Fruit fly (Drosophila melanogaster): ENCODE measurements around the gene Cpsf100.

Cpsf100 gene

dm6 chr3R:29068430-29069207 lies 34.2 kb downstream of the Cpsf100 start:
- TF ChIP-seq CG15336 (GFP tag; IDR thresholded peaks at IDR 0.05) (peak; percentile 34; the same call in 1 of the 2 replicates), eg (GFP tag; IDR thresholded peaks at IDR 0.05) (peak; percentile 49; the same call in 1 of the 3 replicates), esn (GFP tag; optimal IDR thresholded peaks at IDR 0.05) (peak; percentile 37), CG32006 (GFP tag; optimal IDR thresholded peaks at IDR 0.05) (peak; percentile 32), Hr4 (GFP tag; optimal IDR thresholded peaks at IDR 0.05) (peak; percentile 23), CG11762 (GFP tag; optimal IDR thresholded peaks at IDR 0.05; ENCODE audit: insufficient read depth) (peak; percentile 2), svp (GFP tag) (no peak), Sox15 (GFP tag; optimal IDR thresholded peaks at IDR 0.05) (no peak), Hr39 (GFP tag; optimal IDR thresholded peaks at IDR 0.05) (peak; percentile 7), vri (GFP tag; optimal IDR thresholded peaks at IDR 0.05) (peak; percentile 12), CG8119 (GFP tag; IDR thresholded peaks at IDR 0.05) (peak; percentile 35; the same call in 1 of the 3 replicates), Met (GFP tag; optimal IDR thresholded peaks at IDR 0.05) (peak; percentile 23), cyc (GFP tag; optimal IDR thresholded peaks at IDR 0.05) (no peak), CG1621 (tag; optimal IDR thresholded peaks at IDR 0.05) (no peak), acj6 (GFP tag; optimal IDR thresholded peaks at IDR 0.05) (peak; percentile 8), achi (GFP tag; optimal IDR thresholded peaks at IDR 0.05) (no peak), CG31627 (GFP tag; optimal IDR thresholded peaks at IDR 0.05) (peak; percentile 14), topi (GFP tag; optimal IDR thresholded peaks at IDR 0.05) (peak; percentile 6), salr (GFP tag; optimal IDR thresholded peaks at IDR 0.05) (no peak), Eip78C (GFP tag) (peak; percentile 35)

- peak; percentile 17 for TF ChIP-seq CG6854 (GFP tag; optimal IDR thresholded peaks at IDR 0.05)
- TF ChIP-seq CG8119 (GFP tag; IDR thresholded peaks at IDR 0.05) = no peak
- peak; percentile 30 for TF ChIP-seq Eip78C (GFP tag)
- TF ChIP-seq CG11902 (GFP tag; optimal IDR thresholded peaks at IDR 0.05) = no peak
- TF ChIP-seq ss (GFP tag; optimal IDR thresholded peaks at IDR 0.05) = no peak
- TF ChIP-seq spab (GFP tag; optimal IDR thresholded peaks at IDR 0.05) = no peak
- TF ChIP-seq fkh (GFP tag; optimal IDR thresholded peaks at IDR 0.05) = no peak
- TF ChIP-seq CG9139 (GFP tag; optimal IDR thresholded peaks at IDR 0.05) = no peak
- TF ChIP-seq eg (GFP tag; IDR thresholded peaks at IDR 0.05) = 0 out of 3 replicates have a peak, but pooled peaks have one; percentile 0
- TF ChIP-seq Hr39 (GFP tag; optimal IDR thresholded peaks at IDR 0.05) = no peak
- TF ChIP-seq achi (GFP tag; optimal IDR thresholded peaks at IDR 0.05) = no peak
- no peak for TF ChIP-seq CG6792 (GFP tag; optimal IDR thresholded peaks at IDR 0.05)
- TF ChIP-seq CG32006 (GFP tag; optimal IDR thresholded peaks at IDR 0.05) = no peak
- no peak for TF ChIP-seq Blimp-1 (GFP tag; optimal IDR thresholded peaks at IDR 0.05)
- no peak for TF ChIP-seq topi (GFP tag; optimal IDR thresholded peaks at IDR 0.05)
- peak; percentile 47 for TF ChIP-seq svp (GFP tag)
- TF ChIP-seq CG10669 (GFP tag; optimal IDR thresholded peaks at IDR 0.05) = no peak
- TF ChIP-seq cyc (GFP tag; optimal IDR thresholded peaks at IDR 0.05) = no peak
Observed at dm6 chr3R:29069208-29070072, 35.1 kb downstream of the Cpsf100 start.

dm6 chr3R:29071141-29071540 lies 36.8 kb downstream of the Cpsf100 start:
- TF ChIP-seq vri (GFP tag; optimal IDR thresholded peaks at IDR 0.05) (peak; percentile 17), svp (GFP tag) (peak; percentile 40), Gug (GFP tag; IDR thresholded peaks at IDR 0.05) (no peak), topi (GFP tag; optimal IDR thresholded peaks at IDR 0.05) (no peak), CG6854 (GFP tag; optimal IDR thresholded peaks at IDR 0.05) (no peak), fkh (GFP tag; optimal IDR thresholded peaks at IDR 0.05) (peak; percentile 66), CG16779 (tag; optimal IDR thresholded peaks at IDR 0.05) (no peak), CG1621 (tag; optimal IDR thresholded peaks at IDR 0.05) (no peak)

- no peak for TF ChIP-seq acj6 (GFP tag; optimal IDR thresholded peaks at IDR 0.05)
- TF ChIP-seq Sox14 (GFP tag; optimal IDR thresholded peaks at IDR 0.05) = peak; percentile 40
- TF ChIP-seq dsx (GFP tag; optimal IDR thresholded peaks at IDR 0.05; ENCODE audit: poor library complexity, severe bottlenecking) = peak; percentile 35
- peak; percentile 14 for TF ChIP-seq CG6808 (GFP tag; optimal IDR thresholded peaks at IDR 0.05)
- TF ChIP-seq OdsH (GFP tag; optimal IDR thresholded peaks at IDR 0.05) = peak; percentile 22
- TF ChIP-seq CG6163 (GFP tag; IDR thresholded peaks at IDR 0.05) = peak; percentile 63; the same call in 2 of the 3 replicates
- no peak for TF ChIP-seq fd85E (GFP tag; optimal IDR thresholded peaks at IDR 0.05)
- TF ChIP-seq CG32006 (GFP tag; optimal IDR thresholded peaks at IDR 0.05) = peak; percentile 19
- peak; percentile 52 for TF ChIP-seq Lpt (GFP tag; optimal IDR thresholded peaks at IDR 0.05)
- no peak for TF ChIP-seq lz (GFP tag; optimal IDR thresholded peaks at IDR 0.05)
- TF ChIP-seq CG3919 (GFP tag; optimal IDR thresholded peaks at IDR 0.05) = peak; percentile 34
- peak; percentile 65 for TF ChIP-seq Eip78C (GFP tag)
- peak in 1 of 2 experiments; percentile 17 for TF ChIP-seq ss (GFP tag; optimal IDR thresholded peaks at IDR 0.05)
- no peak for TF ChIP-seq CG7368 (GFP tag; optimal IDR thresholded peaks at IDR 0.05)
- no peak for TF ChIP-seq CG34406 (GFP tag; optimal IDR thresholded peaks at IDR 0.05)
Observed at dm6 chr3R:29072834-29073233, 38.5 kb downstream of the Cpsf100 start.
